Fruit fly (Drosophila melanogaster): ENCODE data around the gene CG43438.

dm6 chr2L:11535845-11536244 lies at the start of gene CG43438:
- TF ChIP-seq psq (optimal IDR thresholded peaks at IDR 0.05) (no peak), Myc (optimal IDR thresholded peaks at IDR 0.05) (no peak), insv (optimal IDR thresholded peaks at IDR 0.05) (no peak), h (optimal IDR thresholded peaks at IDR 0.05) (no peak)

Data from Kc167 (cell line).